Worm (Caenorhabditis elegans) whole organism, late embryonic: Measurements from ENCODE around the gene mksr-2.
A peak's percentile ranks its signal among the peaks of the same experiment; 100 is the strongest.

Experiments
- C08G9.2 ChIP-seq: sonication (generic microtip); optimal IDR thresholded peaks from 2 replicates; lab custom pipeline; 2016; ENCODE audit warnings: mild to moderate bottlenecking, missing genetic modification characterization, moderate library complexity, missing compliant biosample characterization
- C38D4.7 ChIP-seq: fragments of 200-800 bp; sonication (Bioruptor generic); optimal IDR thresholded peaks from 2 replicates; lab custom pipeline; 2018; ENCODE audit warnings: mild to moderate bottlenecking, missing genetic modification characterization, moderate library complexity, missing compliant biosample characterization
- F13H6.1 ChIP-seq: sonication (generic microtip); optimal IDR thresholded peaks from 2 replicates; lab custom pipeline; 2016; ENCODE audit warnings: missing genetic modification characterization, missing compliant biosample characterization
- K02D7.2 ChIP-seq: sonication (generic microtip); optimal IDR thresholded peaks from 2 replicates; lab custom pipeline; 2017; ENCODE audit warnings: mild to moderate bottlenecking, missing genetic modification characterization, missing compliant biosample characterization
- T23F11.4 ChIP-seq: fragments of 200-800 bp; sonication (Bioruptor generic); optimal IDR thresholded peaks from 2 replicates; lab custom pipeline; 2018; ENCODE audit warnings: mild to moderate bottlenecking, missing genetic modification characterization, missing compliant biosample characterization
- ahr-1 ChIP-seq: sonication (generic microtip); optimal IDR thresholded peaks from 2 replicates; lab custom pipeline; 2016; ENCODE audit warnings: missing genetic modification characterization, missing compliant biosample characterization
- ama-1 ChIP-seq: fragments of 150-350 bp; optimal IDR thresholded peaks from 2 replicates; lab custom pipeline; 2014
- ceh-18 ChIP-seq: sonication (generic microtip); optimal IDR thresholded peaks from 2 replicates; lab custom pipeline; 2016; ENCODE audit warnings: missing genetic modification characterization, missing compliant biosample characterization
- ceh-19 ChIP-seq: fragments of 200-800 bp; sonication (Bioruptor generic); optimal IDR thresholded peaks from 2 replicates; lab custom pipeline; 2018; ENCODE audit warnings: mild to moderate bottlenecking, missing genetic modification characterization, missing compliant biosample characterization
- ceh-24 ChIP-seq: sonication (generic microtip); optimal IDR thresholded peaks from 2 replicates; lab custom pipeline; 2016; ENCODE audit warnings: mild to moderate bottlenecking, missing genetic modification characterization, missing compliant biosample characterization
- ceh-31 ChIP-seq: sonication (generic microtip); optimal IDR thresholded peaks from 2 replicates; lab custom pipeline; 2016; ENCODE audit warnings: missing genetic modification characterization, missing compliant biosample characterization
- ceh-45 ChIP-seq: fragments of 200-800 bp; sonication (Bioruptor generic); IDR thresholded peaks from 2 replicates; pipeline ENCODE4 v1.3.6; 2022; ENCODE audit warnings: missing genetic modification reagents, missing genetic modification characterization, missing compliant biosample characterization
- ceh-48 ChIP-seq: sonication (generic microtip); optimal IDR thresholded peaks from 2 replicates; lab custom pipeline; 2016; ENCODE audit warnings: missing genetic modification characterization, inconsistent platforms, missing compliant biosample characterization
- ceh-9 ChIP-seq: sonication (generic microtip); optimal IDR thresholded peaks from 2 replicates; lab custom pipeline; 2016; ENCODE audit warnings: mild to moderate bottlenecking, missing genetic modification characterization, inconsistent platforms, missing compliant biosample characterization
- che-1 ChIP-seq: sonication (generic microtip); optimal IDR thresholded peaks from 2 replicates; lab custom pipeline; 2016; ENCODE audit warnings: mild to moderate bottlenecking, missing genetic modification characterization, missing compliant biosample characterization
- dmd-4 ChIP-seq: sonication (generic microtip); optimal IDR thresholded peaks from 2 replicates; lab custom pipeline; 2016; ENCODE audit warnings: borderline replicate concordance, missing genetic modification characterization, missing compliant biosample characterization
- fkh-10 ChIP-seq: fragments of 150-350 bp; optimal IDR thresholded peaks from 2 replicates; lab custom pipeline; 2014; ENCODE audit warnings: missing biosample characterization, missing genetic modification reagents, missing genetic modification characterization
- gmeb-2 ChIP-seq: sonication (generic microtip); optimal IDR thresholded peaks from 2 replicates; lab custom pipeline; 2016; ENCODE audit warnings: missing genetic modification characterization, inconsistent platforms, missing compliant biosample characterization
- hlh-6 ChIP-seq: sonication (generic microtip); optimal IDR thresholded peaks from 2 replicates; lab custom pipeline; 2016; ENCODE audit warnings: missing genotype, missing genetic modification characterization, missing compliant biosample characterization
- lin-11 ChIP-seq: fragments of 200-800 bp; sonication (Bioruptor generic); optimal IDR thresholded peaks from 2 replicates; lab custom pipeline; 2018; ENCODE audit warnings: mild to moderate bottlenecking, missing genetic modification characterization, missing compliant biosample characterization
- nhr-11 ChIP-seq: fragments of 150-350 bp; optimal IDR thresholded peaks from 2 replicates; lab custom pipeline; 2014; ENCODE audit warnings: missing biosample characterization, missing genetic modification characterization
- nhr-232 ChIP-seq: sonication (generic microtip); optimal IDR thresholded peaks from 2 replicates; lab custom pipeline; 2016; ENCODE audit warnings: missing genetic modification characterization, missing compliant biosample characterization
- pag-3 ChIP-seq: sonication (generic microtip); optimal IDR thresholded peaks from 2 replicates; lab custom pipeline; 2016; ENCODE audit warnings: missing compliant biosample characterization, missing genetic modification characterization, borderline replicate concordance
- pat-9 ChIP-seq: fragments of 200-800 bp; sonication (Bioruptor generic); optimal IDR thresholded peaks from 2 replicates; lab custom pipeline; 2018; ENCODE audit warnings: mild to moderate bottlenecking, missing genetic modification characterization, moderate library complexity, missing compliant biosample characterization
- pax-1 ChIP-seq: fragments of 150-350 bp; optimal IDR thresholded peaks from 2 replicates; lab custom pipeline; 2014; ENCODE audit warnings: missing biosample characterization, missing genetic modification characterization
- pha-2 ChIP-seq: sonication (generic microtip); optimal IDR thresholded peaks from 2 replicates; lab custom pipeline; 2017; ENCODE audit warnings: mild to moderate bottlenecking, missing genetic modification characterization, missing compliant biosample characterization
- pqm-1 ChIP-seq: sonication (generic microtip); optimal IDR thresholded peaks from 2 replicates; lab custom pipeline; 2016; ENCODE audit warnings: missing genetic modification characterization, missing compliant biosample characterization
- pros-1 ChIP-seq: fragments of 150-350 bp; optimal IDR thresholded peaks from 2 replicates; lab custom pipeline; 2014; ENCODE audit warnings: missing biosample characterization, missing genetic modification reagents, missing genetic modification characterization
- ref-2 ChIP-seq: sonication (generic microtip); optimal IDR thresholded peaks from 2 replicates; lab custom pipeline; 2016; ENCODE audit warnings: missing genetic modification characterization, missing compliant biosample characterization
- sox-4 ChIP-seq: sonication (generic microtip); optimal IDR thresholded peaks from 2 replicates; lab custom pipeline; 2017; ENCODE audit warnings: mild to moderate bottlenecking, missing genetic modification characterization, inconsistent platforms, missing compliant biosample characterization
- zip-5 ChIP-seq: sonication (generic microtip); optimal IDR thresholded peaks from 2 replicates; lab custom pipeline; 2016; ENCODE audit warnings: missing genetic modification characterization, missing compliant biosample characterization
- ztf-16 ChIP-seq: sonication (generic microtip); optimal IDR thresholded peaks from 2 replicates; lab custom pipeline; 2017; ENCODE audit warnings: missing genetic modification characterization, missing compliant biosample characterization

The mksr-2 gene

DNA sequence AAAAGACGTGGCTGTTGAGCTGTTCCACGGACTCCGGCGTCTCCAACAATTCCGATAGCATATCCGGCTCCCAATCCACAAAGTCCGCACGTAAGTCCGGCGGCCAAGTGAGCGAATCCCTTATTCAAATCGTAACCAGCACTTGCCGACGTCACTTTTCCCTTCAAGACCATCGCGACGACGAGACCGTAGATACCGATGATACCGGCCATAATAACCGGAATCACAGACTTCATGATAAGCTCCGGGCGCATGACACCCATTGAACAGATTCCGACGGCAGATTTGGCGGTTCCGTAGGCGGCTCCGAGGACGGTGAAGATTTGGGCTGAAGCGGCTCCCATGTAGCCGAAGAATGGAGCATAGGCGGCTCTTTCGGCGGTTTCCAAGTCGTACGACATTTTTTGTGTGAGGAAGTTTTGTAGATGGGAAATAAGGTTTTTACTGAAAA is 9.2 kb upstream of the mksr-2 start, which contains the start of gene vha-3:
Gene vha-3, minus strand, starts transcription at position 401 of the 451 bp plus-strand sequence.
- TF ChIP-seq che-1 (tag; lab: Kevin White, UChicago), result no peak
- TF ChIP-seq zip-5 (tag; lab: Kevin White, UChicago), result no peak

DNA sequence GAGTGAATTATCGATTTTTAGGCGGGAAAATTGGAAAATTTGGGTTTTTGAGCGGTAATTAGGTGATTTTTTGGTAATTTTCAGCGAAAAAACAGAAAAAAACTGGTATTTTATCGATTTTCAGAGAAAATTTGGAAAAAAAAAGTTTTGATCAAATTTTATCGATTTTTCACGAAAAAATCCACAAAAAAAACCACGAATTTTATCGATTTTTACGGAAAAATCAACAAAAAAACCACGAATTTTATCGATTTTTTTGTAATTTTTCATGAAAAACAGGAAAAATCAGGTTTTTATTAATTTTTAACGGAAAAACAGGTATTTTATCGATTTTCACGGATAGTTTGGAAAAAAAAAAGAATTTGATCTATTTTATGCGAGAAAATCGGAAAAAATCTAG is 8.5 kb upstream of the mksr-2 start:
- no peak for TF ChIP-seq ahr-1
- no peak for TF ChIP-seq lin-11 (tag; lab: Kevin White, UChicago)
- no peak for TF ChIP-seq nhr-11
- TF ChIP-seq sox-4 (tag; lab: Kevin White, UChicago), result no peak
- TF ChIP-seq pros-1 (tag; lab: Kevin White, UChicago), result no peak
- no peak for TF ChIP-seq ceh-24 (tag; lab: Kevin White, UChicago)
- TF ChIP-seq pha-2 (tag; lab: Kevin White, UChicago), result no peak
- no peak for TF ChIP-seq ceh-18 (tag; lab: Kevin White, UChicago)
- TF ChIP-seq dmd-4, result no peak
- TF ChIP-seq ceh-9 (tag; lab: Kevin White, UChicago), result no peak
- TF ChIP-seq hlh-6 (tag; lab: Kevin White, UChicago), result no peak
- TF ChIP-seq C38D4.7 (GFP tag; lab: Kevin White, UChicago), result no peak
- no peak for TF ChIP-seq pat-9 (tag; lab: Kevin White, UChicago)
- TF ChIP-seq ceh-19 (GFP tag; lab: Kevin White, UChicago), result no peak
- TF ChIP-seq pax-1 (tag; lab: Kevin White, UChicago), result no peak
- TF ChIP-seq gmeb-2 (tag; lab: Kevin White, UChicago), result no peak

DNA sequence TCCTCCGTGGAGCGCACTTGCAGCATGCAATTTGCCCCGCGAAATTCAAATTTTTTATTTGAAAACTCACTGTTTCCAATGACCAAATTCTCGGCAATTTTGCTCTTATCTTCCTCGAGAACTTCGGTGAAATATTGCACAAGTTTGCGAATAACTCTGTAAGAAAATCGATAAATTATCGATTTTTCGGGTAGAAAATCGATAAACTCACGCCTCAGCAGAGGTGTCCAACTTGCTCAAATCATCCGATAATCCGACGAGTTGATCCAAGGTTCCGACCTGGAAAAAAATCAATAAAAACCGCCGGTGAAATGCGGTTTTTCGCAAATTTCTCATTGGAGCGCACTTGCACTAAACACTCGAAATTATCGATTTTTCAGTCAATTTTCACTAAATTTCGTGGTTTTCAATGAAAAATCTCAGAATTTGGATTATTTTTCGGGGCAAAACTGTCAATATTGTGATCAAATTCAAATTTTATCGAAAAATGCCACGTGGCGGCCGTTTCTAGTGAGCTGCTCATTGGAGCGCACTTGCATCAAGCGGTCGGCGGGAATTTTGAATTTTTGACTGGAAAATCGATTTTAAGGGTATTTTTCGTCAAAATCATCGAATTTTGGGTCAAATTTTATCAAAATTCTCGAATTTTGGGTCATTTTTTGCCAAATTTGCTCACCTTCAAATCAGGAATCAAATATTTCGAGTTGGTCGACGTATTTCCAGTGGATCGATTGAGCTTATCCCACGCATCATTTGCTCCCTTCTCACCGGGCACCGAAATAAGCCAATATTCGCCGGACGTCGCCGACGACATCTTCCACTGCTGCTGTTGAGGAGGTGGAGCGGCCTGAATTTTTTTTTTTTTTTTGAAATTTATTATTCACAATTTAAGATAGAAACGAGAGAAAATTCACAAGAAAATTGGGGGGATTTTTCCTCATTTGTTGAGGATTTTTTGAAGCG is 7.7 kb upstream of the mksr-2 start, which contains the start of gene vha-11:
Gene vha-11, minus strand, starts transcription at position 847 of the 963 bp plus-strand sequence.
- no peak for TF ChIP-seq ama-1 (lab: Kevin White, UChicago)
- TF ChIP-seq ceh-48 (tag; lab: Kevin White, UChicago), result peak; percentile 58
- TF ChIP-seq, all 69 proteins: peak for 1

DNA sequence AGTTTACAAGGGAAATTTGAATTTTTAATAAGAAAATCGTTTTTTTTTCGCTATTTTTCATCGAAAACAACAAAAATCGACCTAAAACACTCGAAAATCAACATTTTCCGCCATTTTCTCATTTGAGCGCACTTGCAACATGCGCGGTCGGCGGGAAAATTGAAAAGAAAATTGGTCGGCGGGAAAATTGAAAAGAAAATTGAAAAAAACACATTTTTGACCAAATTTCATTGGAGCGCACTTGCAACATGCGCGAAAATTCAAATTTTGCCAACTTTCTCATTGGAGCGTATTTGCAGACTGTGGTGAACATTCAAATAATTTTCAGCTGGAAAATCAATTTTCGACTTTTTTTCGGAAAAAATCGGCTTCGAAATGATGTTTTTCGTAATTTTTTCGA is 5.2 kb upstream of the mksr-2 start:
- TF ChIP-seq zip-5 (tag; lab: Kevin White, UChicago) (no peak), ztf-16 (tag; lab: Kevin White, UChicago) (no peak), ceh-45 (GFP tag; lab: Robert Waterston, UW) (no peak), F13H6.1 (tag; lab: Kevin White, UChicago) (no peak), K02D7.2 (tag; lab: Kevin White, UChicago) (no peak), ceh-48 (tag; lab: Kevin White, UChicago) (no peak), hlh-6 (tag; lab: Kevin White, UChicago) (no peak), nhr-232 (tag; lab: Kevin White, UChicago) (no peak), che-1 (tag; lab: Kevin White, UChicago) (no peak), pax-1 (tag; lab: Kevin White, UChicago) (no peak), ref-2 (tag; lab: Kevin White, UChicago) (no peak), pqm-1 (tag; lab: Kevin White, UChicago) (no peak), fkh-10 (no peak), sox-4 (tag; lab: Kevin White, UChicago) (no peak), pros-1 (tag; lab: Kevin White, UChicago) (no peak), ahr-1 (no peak), T23F11.4 (no peak), ceh-31 (tag; lab: Kevin White, UChicago) (no peak), pag-3 (tag; lab: Kevin White, UChicago) (no peak), C08G9.2 (tag; lab: Kevin White, UChicago) (no peak)
- TF ChIP-seq, all 69 proteins: peak for 0
